Worm (Caenorhabditis elegans) whole organism, young adult: Measurements from ENCODE around the gene F45B8.5.
A peak's percentile ranks its signal among the peaks of the same experiment; 100 is the strongest.

Experiments used
- B0261.1 ChIP-seq: sonication (generic microtip); optimal IDR thresholded peaks from 2 replicates; lab custom pipeline; 2016; ENCODE audit warnings: mild to moderate bottlenecking, missing genetic modification characterization, moderate library complexity, missing compliant biosample characterization
- C06A6.2 ChIP-seq: fragments of 200-800 bp; sonication (Bioruptor generic); conservative IDR thresholded peaks from 2 replicates; pipeline ENCODE4 v1.3.6; 2022; ENCODE audit warnings: missing genetic modification characterization, missing compliant biosample characterization
- D2030.7 ChIP-seq: fragments of 200-800 bp; sonication (Bioruptor generic); IDR thresholded peaks from 2 replicates; pipeline ENCODE4 v1.3.6; 2022; ENCODE audit warnings: missing genetic modification reagents, missing genetic modification characterization, missing compliant biosample characterization
- F39B2.1 ChIP-seq: fragments of 200-800 bp; sonication (Bioruptor generic); IDR thresholded peaks from 2 replicates; pipeline ENCODE4 v1.3.6; 2022; ENCODE audit warnings: missing genetic modification reagents, missing genetic modification characterization, missing compliant biosample characterization
- F49E8.2 ChIP-seq: sonication (generic microtip); optimal IDR thresholded peaks from 3 replicates; lab custom pipeline; 2017; ENCODE audit warnings: missing genetic modification characterization, mild to moderate bottlenecking, missing compliant biosample characterization, antibody characterized with exemption, moderate library complexity; ENCODE audit not compliant: insufficient read depth
- F52B5.7 ChIP-seq: sonication (generic microtip); optimal IDR thresholded peaks from 2 replicates; lab custom pipeline; 2016; ENCODE audit warnings: mild to moderate bottlenecking, missing genetic modification characterization, missing compliant biosample characterization
- F57A8.1 ChIP-seq: fragments of 200-800 bp; sonication (Bioruptor generic); optimal IDR thresholded peaks from 2 replicates; lab custom pipeline; 2018; ENCODE audit warnings: mild to moderate bottlenecking, missing genetic modification characterization, moderate library complexity, missing compliant biosample characterization
- K11D2.4 ChIP-seq: fragments of 200-800 bp; sonication (Bioruptor generic); IDR thresholded peaks from 2 replicates; pipeline ENCODE4 v1.3.6; 2022; ENCODE audit warnings: missing genetic modification reagents, missing genetic modification characterization, missing compliant biosample characterization
- K12H6.12 ChIP-seq: fragments of 200-800 bp; sonication (Bioruptor generic); optimal IDR thresholded peaks from 2 replicates; lab custom pipeline; 2018; ENCODE audit warnings: mild to moderate bottlenecking, missing genetic modification characterization, missing compliant biosample characterization
- Y56A3A.18 ChIP-seq: fragments of 200-800 bp; sonication (Bioruptor generic); IDR thresholded peaks from 2 replicates; pipeline ENCODE4 v1.3.6; 2022; ENCODE audit warnings: missing genetic modification reagents, missing genetic modification characterization, missing compliant biosample characterization
- Y67H2A.10 ChIP-seq: fragments of 200-800 bp; sonication (Bioruptor generic); conservative IDR thresholded peaks from 2 replicates; pipeline ENCODE4 v1.3.6; 2022; ENCODE audit warnings: missing genetic modification reagents, missing genetic modification characterization, missing compliant biosample characterization
- Y79H2A.3 ChIP-seq: fragments of 200-800 bp; sonication (Bioruptor generic); conservative IDR thresholded peaks from 2 replicates; pipeline ENCODE4 v1.3.6; 2022; ENCODE audit warnings: missing genetic modification reagents, missing genetic modification characterization, missing compliant biosample characterization
- Y95B8A.8 ChIP-seq: fragments of 200-800 bp; sonication (Bioruptor generic); IDR thresholded peaks from 2 replicates; pipeline ENCODE4 v1.3.6; 2022; ENCODE audit warnings: missing genetic modification reagents, missing genetic modification characterization, missing compliant biosample characterization
- akir-1 ChIP-seq: fragments of 200-800 bp; sonication (Bioruptor generic); optimal IDR thresholded peaks from 2 replicates; lab custom pipeline; 2018; ENCODE audit warnings: mild to moderate bottlenecking, missing genetic modification characterization, moderate library complexity, missing compliant biosample characterization
- ama-1 ChIP-seq, 3 experiments: fragments of 150-350 bp in 1 of 3; sonication (generic microtip) in 2 of 3; optimal IDR thresholded peaks; 2 replicates each; lab custom pipeline; 2014 to 2018; ENCODE audit warnings: missing biosample characterization in 2 of 3, missing genetic modification characterization in 2 of 3, missing genetic modification reagents in 2 of 3
- aptf-2 ChIP-seq: fragments of 200-800 bp; sonication (Bioruptor generic); conservative IDR thresholded peaks from 2 replicates; pipeline ENCODE4 v1.3.6; 2022; ENCODE audit warnings: missing genetic modification reagents, missing genetic modification characterization, missing compliant biosample characterization
- athp-1 ChIP-seq: sonication (generic microtip); optimal IDR thresholded peaks from 2 replicates; lab custom pipeline; 2017; ENCODE audit warnings: mild to moderate bottlenecking, missing genetic modification characterization, missing compliant biosample characterization
- attf-6 ChIP-seq: fragments of 200-800 bp; sonication (Bioruptor generic); IDR thresholded peaks from 2 replicates; pipeline ENCODE4 v1.3.6; 2022; ENCODE audit warnings: missing genetic modification reagents, missing genetic modification characterization, missing compliant biosample characterization
- bed-1 ChIP-seq: fragments of 200-800 bp; sonication (Bioruptor generic); IDR thresholded peaks from 2 replicates; pipeline ENCODE4 v1.3.6; 2022; ENCODE audit warnings: missing genetic modification reagents, missing genetic modification characterization, missing compliant biosample characterization
- bed-2 ChIP-seq: fragments of 200-800 bp; sonication (Bioruptor generic); IDR thresholded peaks from 2 replicates; pipeline ENCODE4 v1.3.6; 2022; ENCODE audit warnings: missing genetic modification reagents, missing genetic modification characterization, missing compliant biosample characterization
- ccch-3 ChIP-seq: fragments of 200-800 bp; sonication (Bioruptor generic); optimal IDR thresholded peaks from 2 replicates; lab custom pipeline; 2018; ENCODE audit warnings: mild to moderate bottlenecking, missing genetic modification characterization, missing compliant biosample characterization
- cebp-2 ChIP-seq: fragments of 200-800 bp; sonication (Bioruptor generic); IDR thresholded peaks from 2 replicates; pipeline ENCODE4 v1.3.6; 2022; ENCODE audit warnings: missing genetic modification characterization, missing compliant biosample characterization
- ceh-40 ChIP-seq: fragments of 200-800 bp; sonication (Bioruptor generic); IDR thresholded peaks from 2 replicates; pipeline ENCODE4 v1.3.6; 2022; ENCODE audit warnings: missing genetic modification characterization, missing compliant biosample characterization
- ceh-79 ChIP-seq: sonication (generic microtip); optimal IDR thresholded peaks from 2 replicates; lab custom pipeline; 2017; ENCODE audit warnings: mild to moderate bottlenecking, missing genetic modification characterization, missing compliant biosample characterization
- chd-7 ChIP-seq: sonication (generic microtip); optimal IDR thresholded peaks from 2 replicates; lab custom pipeline; 2016; ENCODE audit warnings: mild to moderate bottlenecking, missing genetic modification characterization, moderate library complexity, missing compliant biosample characterization
- dox-1 ChIP-seq: fragments of 200-800 bp; sonication (Bioruptor generic); IDR thresholded peaks from 2 replicates; pipeline ENCODE4 v1.3.6; 2022; ENCODE audit warnings: missing genetic modification reagents, missing genetic modification characterization, missing compliant biosample characterization
- egrh-3 ChIP-seq: fragments of 200-800 bp; sonication (Bioruptor generic); IDR thresholded peaks from 2 replicates; pipeline ENCODE4 v1.3.6; 2022; ENCODE audit warnings: missing genetic modification reagents, missing genetic modification characterization, missing compliant biosample characterization
- fkh-3 ChIP-seq: sonication (generic microtip); optimal IDR thresholded peaks from 2 replicates; lab custom pipeline; 2016; ENCODE audit warnings: mild to moderate bottlenecking, missing genetic modification characterization, missing compliant biosample characterization
- gei-17 ChIP-seq: fragments of 200-800 bp; sonication (Bioruptor generic); optimal IDR thresholded peaks from 2 replicates; lab custom pipeline; 2018; ENCODE audit warnings: mild to moderate bottlenecking, missing genetic modification characterization, missing compliant biosample characterization
- him-1 ChIP-seq: sonication (generic microtip); optimal IDR thresholded peaks from 2 replicates; lab custom pipeline; 2016; ENCODE audit warnings: missing genotype, missing genetic modification reagents, missing genetic modification characterization, missing compliant biosample characterization
- hrde-1 ChIP-seq: sonication (generic microtip); optimal IDR thresholded peaks from 2 replicates; lab custom pipeline; 2016; ENCODE audit warnings: missing genetic modification characterization, mild to moderate bottlenecking, missing compliant biosample characterization, moderate library complexity, missing genotype, missing genetic modification reagents, borderline replicate concordance
- lin-26 ChIP-seq: fragments of 200-800 bp; sonication (Bioruptor generic); IDR thresholded peaks from 2 replicates; pipeline ENCODE4 v1.3.6; 2022; ENCODE audit warnings: missing genetic modification reagents, missing genetic modification characterization, missing compliant biosample characterization
- lin-35 ChIP-seq, 3 experiments: fragments of 150-350 bp in 2 of 3; sonication (generic microtip) in 1 of 3; optimal IDR thresholded peaks; 2 replicates each; lab custom pipeline; 2014 to 2018; ENCODE audit warnings: missing biosample characterization in 3 of 3, missing genetic modification characterization in 3 of 3, missing genetic modification reagents in 3 of 3
- lin-40 ChIP-seq: sonication (generic microtip); optimal IDR thresholded peaks from 2 replicates; lab custom pipeline; 2016; ENCODE audit warnings: missing genetic modification characterization, mild to moderate bottlenecking, missing compliant biosample characterization, missing genotype, missing genetic modification reagents
- lir-1 ChIP-seq: fragments of 200-800 bp; sonication (Bioruptor generic); conservative IDR thresholded peaks from 2 replicates; pipeline ENCODE4 v1.3.6; 2022; ENCODE audit warnings: missing genetic modification reagents, missing genetic modification characterization, missing compliant biosample characterization
- mcd-1 ChIP-seq: fragments of 200-800 bp; sonication (Bioruptor generic); IDR thresholded peaks from 2 replicates; pipeline ENCODE4 v1.3.6; 2022; ENCODE audit warnings: missing genetic modification reagents, missing genetic modification characterization, missing compliant biosample characterization
- mes-4 ChIP-seq: sonication (generic microtip); optimal IDR thresholded peaks from 2 replicates; lab custom pipeline; 2016; ENCODE audit warnings: missing genotype, missing genetic modification characterization, missing compliant biosample characterization
- nhr-80 ChIP-seq: sonication (generic microtip); optimal IDR thresholded peaks from 2 replicates; lab custom pipeline; 2016; ENCODE audit warnings: missing genetic modification characterization, missing compliant biosample characterization
- rcor-1 ChIP-seq: fragments of 200-800 bp; sonication (Bioruptor generic); IDR thresholded peaks from 2 replicates; pipeline ENCODE4 v1.3.6; 2022; ENCODE audit warnings: missing genetic modification reagents, missing genetic modification characterization, missing compliant biosample characterization
- rec-8 ChIP-seq, 2 experiments: sonication (generic microtip); optimal IDR thresholded peaks; 2 replicates each; lab custom pipeline; 2016; ENCODE audit warnings: mild to moderate bottlenecking in 2 of 2, missing genetic modification characterization in 2 of 2, missing genetic modification reagents in 2 of 2, missing genotype in 2 of 2, missing biosample characterization in 1 of 2, missing compliant biosample characterization in 1 of 2, moderate library complexity in 1 of 2
- sdz-38 ChIP-seq: sonication (generic microtip); optimal IDR thresholded peaks from 2 replicates; lab custom pipeline; 2016; ENCODE audit warnings: missing genotype, missing genetic modification characterization, missing compliant biosample characterization
- sea-2 ChIP-seq: fragments of 200-800 bp; sonication (Bioruptor generic); IDR thresholded peaks from 2 replicates; pipeline ENCODE4 v1.3.6; 2022; ENCODE audit warnings: missing genetic modification characterization, missing compliant biosample characterization
- tbp1 ChIP-seq: fragments of 200-800 bp; sonication (Bioruptor generic); optimal IDR thresholded peaks from 2 replicates; lab custom pipeline; 2018; ENCODE audit warnings: mild to moderate bottlenecking, missing genetic modification characterization, missing compliant biosample characterization
- tbx-9 ChIP-seq: sonication (generic microtip); optimal IDR thresholded peaks from 2 replicates; lab custom pipeline; 2016; ENCODE audit warnings: borderline replicate concordance, missing genetic modification characterization, inconsistent platforms, missing compliant biosample characterization
- xnd-1 ChIP-seq: sonication (generic microtip); optimal IDR thresholded peaks from 2 replicates; lab custom pipeline; 2016; ENCODE audit warnings: missing genotype, missing genetic modification reagents, missing genetic modification characterization, missing compliant biosample characterization
- ztf-18 ChIP-seq: sonication (generic microtip); optimal IDR thresholded peaks from 2 replicates; lab custom pipeline; 2016; ENCODE audit warnings: missing genotype, mild to moderate bottlenecking, missing genetic modification characterization, missing compliant biosample characterization
- ztf-22 ChIP-seq: fragments of 200-800 bp; sonication (Bioruptor generic); optimal IDR thresholded peaks from 2 replicates; lab custom pipeline; 2018; ENCODE audit warnings: mild to moderate bottlenecking, missing genetic modification characterization, moderate library complexity, missing compliant biosample characterization
- ztf-26 ChIP-seq: sonication (generic microtip); optimal IDR thresholded peaks from 2 replicates; lab custom pipeline; 2017; ENCODE audit warnings: missing genetic modification characterization, missing compliant biosample characterization
- ztf-28 ChIP-seq: fragments of 200-800 bp; sonication (Bioruptor generic); IDR thresholded peaks from 2 replicates; pipeline ENCODE4 v1.3.6; 2022; ENCODE audit warnings: missing genetic modification reagents, missing genetic modification characterization, missing compliant biosample characterization

F45B8.5 gene

DNA sequence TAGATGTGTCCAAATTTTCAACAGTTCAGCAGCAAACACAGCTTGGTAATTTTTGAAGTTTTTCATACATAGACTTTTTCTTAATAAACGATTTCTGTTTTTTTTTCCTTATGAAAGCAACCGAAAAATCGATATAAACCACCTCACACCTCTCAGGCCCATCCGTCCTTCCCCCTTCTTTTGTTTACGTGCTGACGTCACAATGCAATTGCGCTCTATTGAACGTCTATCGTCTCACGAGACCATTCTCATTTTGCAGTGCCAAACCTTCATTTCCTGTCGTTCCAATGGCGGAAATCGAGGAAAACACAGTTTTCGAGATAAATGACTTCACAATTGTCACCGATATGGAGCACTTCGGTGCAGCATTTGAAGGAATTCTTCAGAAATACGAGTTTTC lies 17.4 kb downstream of the F45B8.5 start, which contains the start of gene rbg-1 (continued):
- no peak for TF ChIP-seq F39B2.1 (GFP tag; lab: Robert Waterston, UW)
- no peak for TF ChIP-seq Y56A3A.18 (GFP tag; lab: Robert Waterston, UW)
- no peak for TF ChIP-seq F52B5.7 (tag; lab: Kevin White, UChicago)
- TF ChIP-seq aptf-2 (GFP tag; lab: Robert Waterston, UW) = no peak
- TF ChIP-seq lin-40 (tag; lab: Kevin White, UChicago) = peak; percentile 59
- 0 out of 2 replicates have a peak, but pooled peaks have one; percentile 38 for TF ChIP-seq K11D2.4 (GFP tag; lab: Robert Waterston, UW)
- no peak for TF ChIP-seq fkh-3 (tag; lab: Kevin White, UChicago)
- TF ChIP-seq ztf-18 (tag; lab: Kevin White, UChicago) = no peak
- TF ChIP-seq ceh-79 (tag; lab: Kevin White, UChicago) = no peak
- no peak for TF ChIP-seq cebp-2 (GFP tag; lab: Robert Waterston, UW)
- TF ChIP-seq bed-2 = no peak
- no peak for TF ChIP-seq lir-1 (GFP tag; lab: Robert Waterston, UW)
- no peak for TF ChIP-seq D2030.7
- no peak for TF ChIP-seq egrh-3 (GFP tag; lab: Robert Waterston, UW)
- TF ChIP-seq ztf-28 (GFP tag; lab: Robert Waterston, UW) = no peak
- no peak for TF ChIP-seq F57A8.1 (GFP tag; lab: Kevin White, UChicago)
- no peak for TF ChIP-seq bed-1 (GFP tag; lab: Robert Waterston, UW)
- TF ChIP-seq rcor-1 = no peak
- peak in 1 of 3 experiments; percentile 12 for TF ChIP-seq lin-35 (GFP tag; optimal IDR thresholded peaks at IDR 0.05; lab: Kevin White, UChicago)
- TF ChIP-seq C06A6.2 (GFP tag; lab: Robert Waterston, UW) = no peak
- peak; percentile 14 for TF ChIP-seq tbp1 (GFP tag; lab: Kevin White, UChicago)
- no peak for TF ChIP-seq Y67H2A.10 (GFP tag; lab: Robert Waterston, UW)
- TF ChIP-seq dox-1 (GFP tag; lab: Robert Waterston, UW) = peak; percentile 68
- TF ChIP-seq xnd-1 (tag; lab: Kevin White, UChicago) = no peak
- no peak for TF ChIP-seq lin-26 (GFP tag; lab: Robert Waterston, UW)
- no peak for TF ChIP-seq ceh-40 (GFP tag; lab: Robert Waterston, UW)
- no peak for TF ChIP-seq Y79H2A.3 (GFP tag; lab: Robert Waterston, UW)
- no peak for TF ChIP-seq chd-7 (tag; lab: Kevin White, UChicago)
- peak; percentile 92 for TF ChIP-seq mcd-1 (GFP tag; lab: Robert Waterston, UW)
- peak; percentile 49 for TF ChIP-seq ztf-26 (tag; lab: Kevin White, UChicago)
- no peak for TF ChIP-seq ccch-3 (GFP tag; lab: Kevin White, UChicago)
- TF ChIP-seq him-1 = no peak
- peak; percentile 65 for TF ChIP-seq nhr-80
- TF ChIP-seq tbx-9 (tag; lab: Kevin White, UChicago) = no peak
- no peak for TF ChIP-seq athp-1 (tag; lab: Kevin White, UChicago)
- TF ChIP-seq attf-6 (GFP tag; lab: Robert Waterston, UW) = no peak
- no peak for TF ChIP-seq ama-1 (optimal IDR thresholded peaks at IDR 0.05; lab: Kevin White, UChicago)
- no peak for TF ChIP-seq ama-1 (GFP tag; optimal IDR thresholded peaks at IDR 0.05; lab: Kevin White, UChicago)
- TF ChIP-seq Y95B8A.8 (GFP tag; lab: Robert Waterston, UW) = no peak
- peak; percentile 60 for TF ChIP-seq K12H6.12 (tag; lab: Kevin White, UChicago)
- TF ChIP-seq rec-8 (tag; optimal IDR thresholded peaks at IDR 0.05; lab: Kevin White, UChicago) = no peak
- no peak for TF ChIP-seq gei-17 (GFP tag; lab: Kevin White, UChicago)
- no peak for TF ChIP-seq F49E8.2
- TF ChIP-seq akir-1 (GFP tag; lab: Kevin White, UChicago) = no peak
- TF ChIP-seq mes-4 = no peak
- TF ChIP-seq sea-2 (GFP tag; lab: Robert Waterston, UW) = no peak
- TF ChIP-seq B0261.1 (tag; lab: Kevin White, UChicago) = no peak
- no peak for TF ChIP-seq hrde-1
- TF ChIP-seq sdz-38 (tag; lab: Kevin White, UChicago) = no peak
- TF ChIP-seq ztf-22 (GFP tag; lab: Kevin White, UChicago) = no peak
